Fruit fly (Drosophila melanogaster): ENCODE measurements around the gene MagR.
A peak's percentile ranks its signal among the peaks of the same experiment; 100 is the strongest.

MagR gene

dm6 chrX:15738890-15739550, 5.0 kb downstream of the MagR start, which contains the start of the genes CG11679 and CG8206:
Gene CG11679 (minus strand): TSS chrX:15738954.
Gene CG8206 (plus strand): TSS chrX:15739230.
- TF ChIP-seq CTCF (optimal IDR thresholded peaks at IDR 0.05) = no peak
- TF ChIP-seq CG8478 (optimal IDR thresholded peaks at IDR 0.05) = no peak

- no peak for TF ChIP-seq CG8478 (optimal IDR thresholded peaks at IDR 0.05)
- TF ChIP-seq CTCF (optimal IDR thresholded peaks at IDR 0.05) = no peak
Observed at dm6 chrX:15740288-15740726, 6.2 kb downstream of the MagR start.

- TF ChIP-seq CG8478 (optimal IDR thresholded peaks at IDR 0.05) (no peak), CTCF (optimal IDR thresholded peaks at IDR 0.05) (no peak)
Observed at dm6 chrX:15740881-15741280, 6.8 kb downstream of the MagR start.

- TF ChIP-seq CG8478 (optimal IDR thresholded peaks at IDR 0.05) (no peak), CTCF (optimal IDR thresholded peaks at IDR 0.05) (no peak)
Observed at dm6 chrX:15745905-15746681, 12.0 kb downstream of the MagR start, which contains the start of the genes CG8944 and CCT6. Gene CG8944 (minus strand): TSS chrX:15746231. Gene CCT6 (plus strand): TSS chrX:15746648.

dm6 chrX:15746682-15747196, 12.7 kb downstream of the MagR start:
- no peak for TF ChIP-seq CG8478 (optimal IDR thresholded peaks at IDR 0.05)
- TF ChIP-seq CTCF (optimal IDR thresholded peaks at IDR 0.05) = no peak

- no peak for TF ChIP-seq CG8478 (optimal IDR thresholded peaks at IDR 0.05)
- TF ChIP-seq CTCF (optimal IDR thresholded peaks at IDR 0.05) = peak in 1 of 2 experiments; percentile 45
Observed at dm6 chrX:15748945-15749344, 14.9 kb downstream of the MagR start, which contains the start of gene Mvd. Gene Mvd (plus strand): TSS chrX:15749166.

- TF ChIP-seq CG8478 (optimal IDR thresholded peaks at IDR 0.05) = no peak
- TF ChIP-seq CTCF (optimal IDR thresholded peaks at IDR 0.05) = no peak
Observed at dm6 chrX:15756018-15756417, 21.9 kb downstream of the MagR start, which contains the start of gene CG8260. Gene CG8260 (plus strand): TSS chrX:15756318.

dm6 chrX:15758692-15759240, 24.7 kb downstream of the MagR start:
- TF ChIP-seq CG8478 (optimal IDR thresholded peaks at IDR 0.05) = no peak
- TF ChIP-seq CTCF (optimal IDR thresholded peaks at IDR 0.05) = no peak

dm6 chrX:15759752-15760446, 25.8 kb downstream of the MagR start:
- TF ChIP-seq CTCF (optimal IDR thresholded peaks at IDR 0.05) (no peak), CG8478 (optimal IDR thresholded peaks at IDR 0.05) (no peak)

- TF ChIP-seq CG8478 (optimal IDR thresholded peaks at IDR 0.05) (no peak), CTCF (optimal IDR thresholded peaks at IDR 0.05) (peak in 1 of 2 experiments; percentile 21)
Observed at dm6 chrX:15760447-15761297, 26.6 kb downstream of the MagR start, which contains the start of the genes Graf and mRpL3. Gene Graf (minus strand): TSS chrX:15760733. Gene mRpL3 (plus strand): TSS chrX:15761248.

- no peak for TF ChIP-seq CG8478 (optimal IDR thresholded peaks at IDR 0.05)
- no peak for TF ChIP-seq CTCF (optimal IDR thresholded peaks at IDR 0.05)
Observed at dm6 chrX:15761298-15761640, 27.2 kb downstream of the MagR start.

- no peak for TF ChIP-seq CTCF (optimal IDR thresholded peaks at IDR 0.05)
- no peak for TF ChIP-seq CG8478 (optimal IDR thresholded peaks at IDR 0.05)
Observed at dm6 chrX:15762723-15763122, 28.7 kb downstream of the MagR start, which contains the start of gene Polr3A. Gene Polr3A (plus strand): TSS chrX:15762956.

dm6 chrX:15766395-15766866, 32.4 kb downstream of the MagR start, which contains the start of gene CG8952:
Gene CG8952 (minus strand): TSS chrX:15766445.
- TF ChIP-seq CG8478 (optimal IDR thresholded peaks at IDR 0.05) (no peak), CTCF (optimal IDR thresholded peaks at IDR 0.05) (no peak)
